Worm (Caenorhabditis elegans) whole organism, L2 larva: ENCODE measurements around the gene gpa-7.

Experiments used
- C34F6.9 ChIP-seq: fragments of 150-350 bp; optimal IDR thresholded peaks from 2 replicates; lab custom pipeline; 2014; ENCODE audit warnings: missing biosample characterization, missing genetic modification characterization
- R02D3.7 ChIP-seq: fragments of 150-350 bp; optimal IDR thresholded peaks from 2 replicates; lab custom pipeline; 2014; ENCODE audit warnings: missing biosample characterization, missing genetic modification characterization
- ZK546.5 ChIP-seq: sonication (generic microtip); optimal IDR thresholded peaks from 2 replicates; lab custom pipeline; 2017; ENCODE audit warnings: missing biosample characterization, missing genetic modification characterization
- alr-1 ChIP-seq: fragments of 150-350 bp; optimal IDR thresholded peaks from 2 replicates; lab custom pipeline; 2014; ENCODE audit warnings: missing biosample characterization, missing genetic modification characterization
- ama-1 ChIP-seq: fragments of 150-350 bp; optimal IDR thresholded peaks from 2 replicates; lab custom pipeline; 2018; ENCODE audit warnings: inconsistent platforms
- nhr-77 ChIP-seq: fragments of 150-350 bp; optimal IDR thresholded peaks from 2 replicates; lab custom pipeline; 2014; ENCODE audit warnings: missing biosample characterization, missing genetic modification characterization
- sem-4 ChIP-seq: fragments of 150-350 bp; optimal IDR thresholded peaks from 2 replicates; lab custom pipeline; 2014; ENCODE audit warnings: missing biosample characterization, missing genetic modification reagents, missing genetic modification characterization
- unc-62 ChIP-seq: fragments of 150-350 bp; optimal IDR thresholded peaks from 2 replicates; lab custom pipeline; 2014; ENCODE audit warnings: missing biosample characterization, missing genetic modification reagents, missing genetic modification characterization

- TF ChIP-seq nhr-77 (tag; lab: Kevin White, UChicago) (no peak), R02D3.7 (tag; lab: Kevin White, UChicago) (no peak), C34F6.9 (tag; lab: Kevin White, UChicago) (no peak), ama-1 (lab: Kevin White, UChicago) (no peak), sem-4 (no peak), unc-62 (GFP tag; lab: Kevin White, UChicago) (no peak), alr-1 (tag; lab: Kevin White, UChicago) (no peak), ZK546.5 (no peak)
Measured at ce11 chrIV:10449799-10450198, 46.0 kb downstream of the gpa-7 start, which contains the start of gene F13B12.4.
